Fruit fly (Drosophila melanogaster) whole organism, embryonic: Measurements from ENCODE around the gene CG42489.

Experiments
- ATbp ChIP-seq: fragments of 200-800 bp; sonication (Bioruptor generic); optimal IDR thresholded peaks from 2 replicates; lab custom pipeline; 2017; ENCODE audit warnings: missing biosample characterization, mild to moderate bottlenecking, missing genetic modification characterization, missing genetic modification reagents
- CG12942 ChIP-seq: fragments of 200-800 bp; sonication (Bioruptor generic); optimal IDR thresholded peaks from 3 replicates; lab custom pipeline; 2016; ENCODE audit warnings: missing biosample characterization, missing genetic modification characterization
- CG13287 ChIP-seq: fragments of 200-800 bp; sonication (Bioruptor generic); IDR thresholded peaks from 2 replicates; pipeline ENCODE4 v1.3.6; 2022; ENCODE audit warnings: missing biosample characterization, missing genetic modification characterization; ENCODE audit not compliant: partially characterized antibody
- CG14014 ChIP-seq: fragments of 200-800 bp; sonication (Bioruptor generic); IDR thresholded peaks from 2 replicates; pipeline ENCODE4 v1.3.6; 2022; ENCODE audit warnings: missing biosample characterization, missing genetic modification characterization
- CG17802 ChIP-seq: fragments of 200-800 bp; sonication (Bioruptor generic); optimal IDR thresholded peaks from 2 replicates; lab custom pipeline; 2018; ENCODE audit warnings: missing biosample characterization, mild to moderate bottlenecking, missing genetic modification characterization, moderate library complexity
- CG2889 ChIP-seq: fragments of 200-800 bp; sonication (Bioruptor generic); IDR thresholded peaks from 3 replicates; pipeline ENCODE4 v1.3.6; 2022; ENCODE audit warnings: missing biosample characterization, missing genetic modification characterization
- CG4328 ChIP-seq: fragments of 200-800 bp; sonication (Bioruptor generic); optimal IDR thresholded peaks from 3 replicates; lab custom pipeline; 2017; ENCODE audit warnings: missing biosample characterization, missing genetic modification reagents, missing genetic modification characterization
- CG4617 ChIP-seq: fragments of 200-800 bp; sonication (Bioruptor generic); optimal IDR thresholded peaks from 3 replicates; lab custom pipeline; 2016; ENCODE audit warnings: missing biosample characterization, missing genetic modification characterization, borderline replicate concordance
- CG4820 ChIP-seq: fragments of 200-800 bp; sonication (Bioruptor generic); optimal IDR thresholded peaks from 3 replicates; lab custom pipeline; 2016; ENCODE audit warnings: missing biosample characterization, missing genetic modification characterization
- CG7372 ChIP-seq: fragments of 200-800 bp; sonication (Bioruptor generic); IDR thresholded peaks from 2 replicates; pipeline ENCODE4 v1.3.6; 2022; ENCODE audit warnings: missing biosample characterization, missing genetic modification characterization
- CG8924 ChIP-seq: fragments of 200-800 bp; optimal IDR thresholded peaks from 3 replicates; lab custom pipeline; 2019; ENCODE audit warnings: missing biosample characterization, mild to moderate bottlenecking, missing genetic modification characterization, moderate library complexity
- D19A ChIP-seq: fragments of 200-800 bp; optimal IDR thresholded peaks from 3 replicates; lab custom pipeline; 2019; ENCODE audit warnings: missing biosample characterization, mild to moderate bottlenecking, missing genetic modification characterization, moderate library complexity
- E2f2 ChIP-seq: fragments of 200-800 bp; sonication (Bioruptor generic); IDR thresholded peaks from 2 replicates; pipeline ENCODE4 v1.3.6; 2022; ENCODE audit warnings: missing biosample characterization, missing genetic modification characterization
- Gsc ChIP-seq: fragments of 200-800 bp; sonication (Bioruptor generic); IDR thresholded peaks from 2 replicates; pipeline ENCODE4 v1.3.6; 2022; ENCODE audit warnings: missing biosample characterization, missing genetic modification characterization
- H15 ChIP-seq: fragments of 200-800 bp; sonication (Bioruptor generic); IDR thresholded peaks from 3 replicates; pipeline ENCODE4 v1.3.6; 2022; ENCODE audit warnings: missing biosample characterization, missing genetic modification characterization
- Hand ChIP-seq: fragments of 200-800 bp; sonication (Bioruptor generic); optimal IDR thresholded peaks from 2 replicates; lab custom pipeline; 2017; ENCODE audit warnings: mild to moderate bottlenecking, missing biosample characterization, missing genetic modification reagents, missing genetic modification characterization
- Hmx ChIP-seq: fragments of 200-800 bp; sonication (Bioruptor generic); optimal IDR thresholded peaks from 2 replicates; lab custom pipeline; 2016; ENCODE audit warnings: missing biosample characterization, missing genetic modification characterization
- Hsf ChIP-seq: fragments of 200-800 bp; sonication (Bioruptor generic); optimal IDR thresholded peaks from 3 replicates; lab custom pipeline; 2016; ENCODE audit warnings: missing biosample characterization, missing genetic modification characterization
- Jarid2 ChIP-seq: fragments of 200-800 bp; sonication (Bioruptor generic); optimal IDR thresholded peaks from 3 replicates; lab custom pipeline; 2017; ENCODE audit warnings: mild to moderate bottlenecking, missing biosample characterization, missing genetic modification reagents, missing genetic modification characterization
- Kr ChIP-seq: fragments of 200-800 bp; sonication (Bioruptor generic); optimal IDR thresholded peaks from 2 replicates; lab custom pipeline; 2017; ENCODE audit warnings: missing biosample characterization, mild to moderate bottlenecking, missing genetic modification characterization
- Nf-YB ChIP-seq: fragments of 200-800 bp; sonication (Bioruptor generic); optimal IDR thresholded peaks from 3 replicates; lab custom pipeline; 2019; ENCODE audit warnings: missing biosample characterization, mild to moderate bottlenecking, missing genetic modification characterization, moderate library complexity
- Nf-YC ChIP-seq: fragments of 200-800 bp; optimal IDR thresholded peaks from 3 replicates; lab custom pipeline; 2019; ENCODE audit warnings: missing biosample characterization, mild to moderate bottlenecking, missing genetic modification characterization, moderate library complexity
- Oli ChIP-seq: fragments of 200-800 bp; sonication (Bioruptor generic); optimal IDR thresholded peaks from 2 replicates; lab custom pipeline; 2018; ENCODE audit warnings: missing biosample characterization, mild to moderate bottlenecking, missing genetic modification characterization, moderate library complexity
- Pdp1 ChIP-seq, 2 experiments: fragments of 200-800 bp; sonication (Bioruptor generic); optimal IDR thresholded peaks; 3 replicates each; lab custom pipeline; 2016; ENCODE audit warnings: missing biosample characterization in 2 of 2, missing genetic modification characterization in 2 of 2, mild to moderate bottlenecking in 1 of 2, moderate library complexity in 1 of 2
- Six4 ChIP-seq: fragments of 200-800 bp; sonication (Bioruptor generic); optimal IDR thresholded peaks from 2 replicates; lab custom pipeline; 2016; ENCODE audit warnings: missing biosample characterization, missing genetic modification characterization
- Tbp ChIP-seq: fragments of >200 bp; optimal IDR thresholded peaks from 2 replicates; lab custom pipeline; 2018; ENCODE audit warnings: missing biosample characterization, missing genetic modification characterization
- cas ChIP-seq: fragments of 200-800 bp; sonication (Bioruptor generic); IDR thresholded peaks from 2 replicates; pipeline ENCODE4 v1.3.6; 2022; ENCODE audit warnings: missing biosample characterization, missing genetic modification characterization
- crp ChIP-seq, 2 experiments: fragments of 200-800 bp; sonication (Bioruptor generic); optimal IDR thresholded peaks; 2 replicates in 1 of 2; 3 replicates in 1 of 2; lab custom pipeline; 2017; ENCODE audit warnings: missing biosample characterization in 2 of 2, missing genetic modification characterization in 2 of 2, mild to moderate bottlenecking in 1 of 2, moderate library complexity in 1 of 2
- dan ChIP-seq: fragments of 200-800 bp; sonication (Bioruptor generic); IDR thresholded peaks from 2 replicates; pipeline ENCODE4 v1.3.6; 2022; ENCODE audit warnings: missing biosample characterization, missing genetic modification characterization
- danr ChIP-seq: fragments of 200-800 bp; sonication (Bioruptor generic); IDR thresholded peaks from 2 replicates; pipeline ENCODE4 v1.3.6; 2022; ENCODE audit warnings: missing biosample characterization, missing genetic modification characterization
- fd96Cb ChIP-seq: fragments of 200-800 bp; sonication (Bioruptor generic); optimal IDR thresholded peaks from 2 replicates; lab custom pipeline; 2018; ENCODE audit warnings: missing biosample characterization, mild to moderate bottlenecking, missing genetic modification characterization, moderate library complexity
- grn ChIP-seq: fragments of 200-800 bp; sonication (Bioruptor generic); optimal IDR thresholded peaks from 3 replicates; lab custom pipeline; 2017; ENCODE audit warnings: missing biosample characterization, missing genetic modification characterization
- gsb-n ChIP-seq: fragments of 200-800 bp; sonication (Bioruptor generic); optimal IDR thresholded peaks from 3 replicates; lab custom pipeline; 2018; ENCODE audit warnings: missing biosample characterization, mild to moderate bottlenecking, missing genetic modification characterization
- kah ChIP-seq: fragments of 200-800 bp; sonication (Bioruptor generic); optimal IDR thresholded peaks from 2 replicates; lab custom pipeline; 2018; ENCODE audit warnings: missing biosample characterization, mild to moderate bottlenecking, missing genetic modification characterization
- onecut ChIP-seq: fragments of 200-800 bp; sonication (Bioruptor generic); IDR thresholded peaks from 2 replicates; pipeline ENCODE4 v1.3.6; 2022; ENCODE audit warnings: missing biosample characterization, missing genetic modification characterization
- pros ChIP-seq: fragments of 200-800 bp; sonication (Bioruptor generic); optimal IDR thresholded peaks from 3 replicates; lab custom pipeline; 2019; ENCODE audit warnings: missing biosample characterization, mild to moderate bottlenecking, missing genetic modification characterization, moderate library complexity
- pum ChIP-seq: fragments of 200-800 bp; sonication (Bioruptor generic); optimal IDR thresholded peaks from 2 replicates; lab custom pipeline; 2016; ENCODE audit warnings: missing biosample characterization, missing genetic modification characterization
- scrt ChIP-seq: fragments of 200-800 bp; sonication (Bioruptor generic); optimal IDR thresholded peaks from 2 replicates; lab custom pipeline; 2018; ENCODE audit warnings: missing biosample characterization, mild to moderate bottlenecking, missing genetic modification characterization, moderate library complexity
- sens ChIP-seq: fragments of 200-800 bp; sonication (Bioruptor generic); peaks from one replicate; lab custom pipeline; 2016; ENCODE audit warnings: missing biosample characterization, missing genetic modification characterization
- seq ChIP-seq: fragments of 200-800 bp; sonication (Bioruptor generic); IDR thresholded peaks from 2 replicates; pipeline ENCODE4 v1.3.6; 2022; ENCODE audit warnings: missing biosample characterization, missing genetic modification characterization
- shn ChIP-seq: fragments of 200-800 bp; sonication (Bioruptor generic); optimal IDR thresholded peaks from 3 replicates; lab custom pipeline; 2016; ENCODE audit warnings: missing biosample characterization, missing genetic modification characterization
- sqz ChIP-seq: fragments of 200-800 bp; sonication (Bioruptor generic); optimal IDR thresholded peaks from 3 replicates; lab custom pipeline; 2018; ENCODE audit warnings: missing biosample characterization, mild to moderate bottlenecking, missing genetic modification characterization
- tll ChIP-seq, 2 experiments: fragments of 200-800 bp in 1 of 2; fragments of >200 bp in 1 of 2; sonication (Bioruptor generic) in 1 of 2; optimal IDR thresholded peaks; 2 replicates each; lab custom pipeline; 2017 to 2019; ENCODE audit warnings: missing biosample characterization in 2 of 2, missing genetic modification characterization in 2 of 2, mild to moderate bottlenecking in 1 of 2, moderate library complexity in 1 of 2
- unpg ChIP-seq: fragments of 200-800 bp; sonication (Bioruptor generic); optimal IDR thresholded peaks from 3 replicates; lab custom pipeline; 2018; ENCODE audit warnings: missing biosample characterization, mild to moderate bottlenecking, missing genetic modification characterization, moderate library complexity
- z ChIP-seq: fragments of 200-800 bp; sonication (Bioruptor generic); IDR thresholded peaks from 3 replicates; pipeline ENCODE4 v1.3.6; 2022; ENCODE audit warnings: missing biosample characterization, missing genetic modification characterization

CG42489 gene

DNA sequence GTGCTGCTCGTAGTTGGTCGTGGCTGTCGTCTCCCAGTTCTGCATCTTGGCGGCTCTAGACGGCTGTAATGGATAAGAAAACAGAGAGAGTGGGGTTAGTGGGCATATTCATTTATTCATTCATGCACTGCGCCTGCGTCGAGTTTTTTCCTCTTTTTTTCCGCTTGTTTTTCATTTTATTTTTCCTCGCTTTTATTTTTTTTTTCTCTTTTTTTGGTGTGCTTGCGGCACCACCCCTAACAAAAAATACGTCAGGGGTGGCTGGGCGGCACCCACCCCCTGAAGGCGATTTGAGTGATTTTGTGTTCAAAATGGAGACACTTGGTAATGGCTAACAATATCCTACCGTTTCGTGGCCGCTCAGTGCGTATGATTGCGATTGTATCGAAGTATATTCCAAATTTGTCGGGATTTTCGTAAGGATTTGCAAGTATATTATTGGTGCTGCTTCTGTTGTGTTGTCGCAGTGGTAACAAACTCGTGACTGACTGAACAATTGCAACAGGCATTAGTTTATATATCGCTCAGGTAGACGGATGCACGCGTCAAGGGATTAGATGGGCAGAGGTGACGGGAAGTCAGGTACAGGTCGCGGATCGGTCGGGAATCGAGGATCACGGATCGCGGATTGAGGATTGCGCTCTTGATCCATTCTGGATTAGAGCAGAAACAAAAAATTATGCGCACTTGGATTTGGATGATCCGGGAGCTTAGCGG is 39.7 kb upstream of the CG42489 start (continued):
- no peak for TF ChIP-seq ATbp
- no peak for TF ChIP-seq CG8924 (tag; lab: Kevin White, UChicago)
- no peak for TF ChIP-seq CG13287 (GFP tag; lab: Robert Waterston, UW)
- TF ChIP-seq onecut = peak; percentile 14; the same call in 1 of the 2 replicates
- TF ChIP-seq CG4617 (GFP tag; lab: Kevin White, UChicago) = no peak
- TF ChIP-seq CG4328 = peak; percentile 32
- peak; percentile 91 for TF ChIP-seq Hand

- TF ChIP-seq Tbp (no peak), fd96Cb (tag; lab: Kevin White, UChicago) (no peak), pros (no peak), shn (GFP tag; lab: Kevin White, UChicago) (no peak), Nf-YC (tag; lab: Kevin White, UChicago) (peak; percentile 73), dan (GFP tag; lab: Robert Waterston, UW) (no peak), cas (GFP tag; lab: Robert Waterston, UW) (no peak), Nf-YB (GFP tag; lab: Kevin White, UChicago) (peak; percentile 85), CG14014 (GFP tag; lab: Robert Waterston, UW) (no peak), Gsc (no peak), danr (GFP tag; lab: Robert Waterston, UW) (no peak), seq (GFP tag; lab: Robert Waterston, UW) (peak; percentile 9; the same call in 1 of the 2 replicates), unpg (no peak), Jarid2 (GFP tag; lab: Kevin White, UChicago) (no peak), Oli (tag; lab: Kevin White, UChicago) (no peak), Hmx (no peak), Hsf (GFP tag; lab: Kevin White, UChicago) (no peak), onecut (peak; percentile 62; the same call in 1 of the 2 replicates), CG4820 (GFP tag; lab: Kevin White, UChicago) (no peak), sqz (peak; percentile 85), kah (no peak), Six4 (no peak)
- TF ChIP-seq, all 482 proteins: peak for 5
Measured at dm6 chr3R:8686446-8686845, 31.9 kb upstream of the CG42489 start.

dm6 chr3R:8684328-8685177 is 30.0 kb upstream of the CG42489 start, which contains the start of gene CG44227:
CG44227 (minus strand) TSS chr3R:8685176.
- TF ChIP-seq Pdp1 (GFP tag; optimal IDR thresholded peaks at IDR 0.05; lab: Kevin White, UChicago) = peak in 1 of 2 experiments; percentile 10
- TF ChIP-seq Hmx = no peak
- peak; percentile 67 for TF ChIP-seq sens (GFP tag; lab: Kevin White, UChicago)
- TF ChIP-seq pros = peak; percentile 32
- peak; percentile 80 for TF ChIP-seq scrt (GFP tag; lab: Kevin White, UChicago)
- no peak for TF ChIP-seq E2f2 (GFP tag; lab: Robert Waterston, UW)
- no peak for TF ChIP-seq pum (GFP tag; lab: Kevin White, UChicago)
- no peak for TF ChIP-seq CG7372 (GFP tag; lab: Robert Waterston, UW)
- peak; percentile 26; the same call in 1 of the 3 replicates for TF ChIP-seq z (GFP tag; lab: Robert Waterston, UW)
- no peak for TF ChIP-seq crp (GFP tag; optimal IDR thresholded peaks at IDR 0.05; lab: Kevin White, UChicago)
- peak; percentile 97 for TF ChIP-seq sqz
- peak in 1 of 2 experiments; percentile 26 for TF ChIP-seq tll (GFP tag; optimal IDR thresholded peaks at IDR 0.05; lab: Kevin White, UChicago)
- TF ChIP-seq Nf-YB (GFP tag; lab: Kevin White, UChicago) = peak; percentile 90
- peak; percentile 3 for TF ChIP-seq grn (GFP tag; lab: Kevin White, UChicago)
- TF ChIP-seq gsb-n (tag; lab: Kevin White, UChicago) = peak; percentile 47
- TF ChIP-seq Kr (GFP tag; lab: Kevin White, UChicago) = peak; percentile 95
- no peak for TF ChIP-seq CG17802 (tag; lab: Kevin White, UChicago)
- no peak for TF ChIP-seq H15 (GFP tag; lab: Robert Waterston, UW)
- TF ChIP-seq D19A (tag; lab: Kevin White, UChicago) = peak; percentile 68
- no peak for TF ChIP-seq CG12942 (GFP tag; lab: Kevin White, UChicago)
- TF ChIP-seq CG2889 = no peak
- TF ChIP-seq Nf-YC (tag; lab: Kevin White, UChicago) = peak; percentile 49
